Worm (Caenorhabditis elegans): ENCODE data around the gene D2024.18.

D2024.18 gene

DNA sequence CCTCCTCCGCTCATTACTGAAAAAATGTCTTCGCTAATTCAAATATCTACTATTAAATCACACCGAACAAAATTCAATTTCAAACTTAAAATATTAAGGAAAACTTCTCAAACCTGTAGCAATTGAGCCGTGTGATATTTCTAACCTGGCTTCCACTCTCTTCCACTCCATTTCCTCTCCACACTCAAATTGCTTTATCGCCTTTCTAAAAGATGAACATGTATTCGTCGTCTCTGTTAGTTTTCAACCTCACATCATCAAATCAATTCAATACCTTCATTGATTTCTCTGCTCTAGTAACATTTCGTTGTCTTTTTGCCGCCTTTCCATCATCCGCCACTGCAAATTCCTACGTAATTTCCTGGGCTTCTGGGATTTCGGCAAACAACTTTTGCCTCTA lies 41.7 kb downstream of the D2024.18 start, which contains the start of gene F42C5.4:
Gene F42C5.4, minus strand, starts transcription at position 171 of the 400 bp plus-strand sequence.
- no peak for TF ChIP-seq eyg-1 (tag; optimal IDR thresholded peaks at IDR 0.05)
- no peak for TF ChIP-seq ceh-6 (GFP tag; optimal IDR thresholded peaks at IDR 0.05)
- no peak for TF ChIP-seq hlh-13 (GFP tag; optimal IDR thresholded peaks at IDR 0.05)
- no peak for TF ChIP-seq ref-2 (tag; optimal IDR thresholded peaks at IDR 0.05)
- no peak for TF ChIP-seq syd-9 (tag; optimal IDR thresholded peaks at IDR 0.05)
- TF ChIP-seq K02D7.2 (tag; optimal IDR thresholded peaks at IDR 0.05) = no peak
- TF ChIP-seq hlh-30 (tag; optimal IDR thresholded peaks at IDR 0.05; ENCODE audit: insufficient read depth) = no peak
- no peak for TF ChIP-seq nhr-232 (tag; optimal IDR thresholded peaks at IDR 0.05)
- TF ChIP-seq che-1 (tag; optimal IDR thresholded peaks at IDR 0.05) = no peak
- no peak for TF ChIP-seq pha-4 (tag; optimal IDR thresholded peaks at IDR 0.05)
- no peak for TF ChIP-seq elt-2 (tag; optimal IDR thresholded peaks at IDR 0.05)
- TF ChIP-seq dve-1 (tag; optimal IDR thresholded peaks at IDR 0.05) = no peak
- no peak for TF ChIP-seq ttx-3 (tag; optimal IDR thresholded peaks at IDR 0.05)
- TF ChIP-seq pros-1 (tag; optimal IDR thresholded peaks at IDR 0.05) = no peak
- TF ChIP-seq ceh-30 (tag; optimal IDR thresholded peaks at IDR 0.05) = no peak
- no peak for TF ChIP-seq hlh-8 (tag; optimal IDR thresholded peaks at IDR 0.05)
- TF ChIP-seq ceh-24 (tag; optimal IDR thresholded peaks at IDR 0.05) = no peak
- TF ChIP-seq nfya-1 (tag; optimal IDR thresholded peaks at IDR 0.05) = no peak
- no peak for TF ChIP-seq fkh-10 (GFP tag; optimal IDR thresholded peaks at IDR 0.05)

ce11 chrIV:7294121-7294520 lies 43.9 kb downstream of the D2024.18 start, which contains the start of gene F42C5.5:
TSS of gene F42C5.5 (minus strand) at chrIV:7294221.
- no peak for TF ChIP-seq nhr-232 (tag; optimal IDR thresholded peaks at IDR 0.05)
- TF ChIP-seq hlh-15 (tag; optimal IDR thresholded peaks at IDR 0.05) = no peak
- TF ChIP-seq madf-2 (tag; optimal IDR thresholded peaks at IDR 0.05) = no peak
- TF ChIP-seq ttx-3 (tag; optimal IDR thresholded peaks at IDR 0.05) = no peak
- TF ChIP-seq tbx-7 (tag; optimal IDR thresholded peaks at IDR 0.05) = no peak
- TF ChIP-seq ceh-18 (tag; optimal IDR thresholded peaks at IDR 0.05) = no peak
- TF ChIP-seq pqm-1 (tag; optimal IDR thresholded peaks at IDR 0.05) = no peak
- no peak for TF ChIP-seq lin-11 (tag; optimal IDR thresholded peaks at IDR 0.05)
- no peak for TF ChIP-seq pha-2 (tag; optimal IDR thresholded peaks at IDR 0.05)
- TF ChIP-seq ceh-45 (GFP tag; IDR thresholded peaks at IDR 0.05) = no peak
- TF ChIP-seq ceh-6 (GFP tag; optimal IDR thresholded peaks at IDR 0.05) = no peak
- TF ChIP-seq ceh-24 (tag; optimal IDR thresholded peaks at IDR 0.05) = no peak
- no peak for TF ChIP-seq ceh-31 (tag; optimal IDR thresholded peaks at IDR 0.05)
- no peak for TF ChIP-seq eyg-1 (tag; optimal IDR thresholded peaks at IDR 0.05)
- TF ChIP-seq odd-2 (tag; optimal IDR thresholded peaks at IDR 0.05) = no peak

DNA sequence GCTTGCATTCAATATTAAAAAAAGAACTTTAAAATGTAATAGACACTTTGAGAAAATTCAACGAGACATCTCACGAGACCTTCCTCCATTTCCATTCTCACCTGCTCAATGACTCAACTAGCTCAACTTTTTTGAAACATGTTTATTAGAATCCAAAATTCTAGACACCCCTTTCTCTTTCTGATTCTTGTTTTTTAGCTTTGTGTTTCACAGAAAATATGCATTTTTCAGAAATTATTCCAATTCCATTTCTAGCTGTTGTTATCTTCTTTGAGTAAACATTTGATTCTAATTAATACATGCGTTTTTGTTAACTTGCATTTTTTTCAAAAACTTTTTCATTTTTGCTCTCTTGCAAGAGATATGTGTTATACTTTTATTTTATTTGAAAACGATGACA lies 51.2 kb downstream of the D2024.18 start:
- TF ChIP-seq gmeb-2 (tag; optimal IDR thresholded peaks at IDR 0.05) (no peak), madf-2 (tag; optimal IDR thresholded peaks at IDR 0.05) (no peak), ceh-2 (tag; optimal IDR thresholded peaks at IDR 0.05) (no peak), Y22D7AL.16 (tag; optimal IDR thresholded peaks at IDR 0.05) (no peak), hlh-8 (tag; optimal IDR thresholded peaks at IDR 0.05) (no peak), ceh-6 (GFP tag; optimal IDR thresholded peaks at IDR 0.05) (no peak), nhr-11 (tag; optimal IDR thresholded peaks at IDR 0.05) (no peak), ttx-3 (tag; optimal IDR thresholded peaks at IDR 0.05) (no peak), che-1 (tag; optimal IDR thresholded peaks at IDR 0.05) (no peak), ama-1 (optimal IDR thresholded peaks at IDR 0.05) (no peak), unc-3 (GFP tag; conservative IDR thresholded peaks at IDR 0.05) (no peak), unc-3 (tag; optimal IDR thresholded peaks at IDR 0.05) (no peak), pat-9 (tag; optimal IDR thresholded peaks at IDR 0.05) (no peak)

Measured in whole organism, late embryonic.